Worm (Caenorhabditis elegans) whole organism, young adult: ENCODE data around the gene praf-3.
A peak's percentile ranks its signal among the peaks of the same experiment; 100 is the strongest.

Experiments
- C17E4.6 ChIP-seq: fragments of 200-800 bp; sonication (Bioruptor generic); IDR thresholded peaks from 2 replicates; pipeline ENCODE4 v1.3.6; 2022; ENCODE audit warnings: missing genetic modification reagents, missing genetic modification characterization, missing compliant biosample characterization
- D2030.7 ChIP-seq: fragments of 200-800 bp; sonication (Bioruptor generic); IDR thresholded peaks from 2 replicates; pipeline ENCODE4 v1.3.6; 2022; ENCODE audit warnings: missing genetic modification reagents, missing genetic modification characterization, missing compliant biosample characterization
- F37B4.10 ChIP-seq: fragments of 200-800 bp; sonication (Bioruptor generic); IDR thresholded peaks from 2 replicates; pipeline ENCODE4 v1.3.6; 2022; ENCODE audit warnings: missing genetic modification characterization, missing compliant biosample characterization
- F39B2.1 ChIP-seq: fragments of 200-800 bp; sonication (Bioruptor generic); IDR thresholded peaks from 2 replicates; pipeline ENCODE4 v1.3.6; 2022; ENCODE audit warnings: missing genetic modification reagents, missing genetic modification characterization, missing compliant biosample characterization
- K11D2.4 ChIP-seq: fragments of 200-800 bp; sonication (Bioruptor generic); IDR thresholded peaks from 2 replicates; pipeline ENCODE4 v1.3.6; 2022; ENCODE audit warnings: missing genetic modification reagents, missing genetic modification characterization, missing compliant biosample characterization
- K12H6.12 ChIP-seq: fragments of 200-800 bp; sonication (Bioruptor generic); optimal IDR thresholded peaks from 2 replicates; lab custom pipeline; 2018; ENCODE audit warnings: mild to moderate bottlenecking, missing genetic modification characterization, missing compliant biosample characterization
- T26A5.8 ChIP-seq: sonication (generic microtip); optimal IDR thresholded peaks from 2 replicates; lab custom pipeline; 2016; ENCODE audit warnings: missing genetic modification characterization, missing compliant biosample characterization
- ZK185.1 ChIP-seq: sonication (generic microtip); optimal IDR thresholded peaks from 2 replicates; lab custom pipeline; 2016; ENCODE audit warnings: mild to moderate bottlenecking, missing genetic modification characterization, missing compliant biosample characterization; ENCODE audit not compliant: poor library complexity, severe bottlenecking
- atf-7 ChIP-seq: sonication (generic microtip); optimal IDR thresholded peaks from 2 replicates; lab custom pipeline; 2017; ENCODE audit warnings: mild to moderate bottlenecking, missing genetic modification characterization, missing compliant biosample characterization
- athp-1 ChIP-seq: sonication (generic microtip); optimal IDR thresholded peaks from 2 replicates; lab custom pipeline; 2017; ENCODE audit warnings: mild to moderate bottlenecking, missing genetic modification characterization, missing compliant biosample characterization
- attf-5 ChIP-seq: fragments of 200-800 bp; sonication (Bioruptor generic); optimal IDR thresholded peaks from 2 replicates; lab custom pipeline; 2018; ENCODE audit warnings: mild to moderate bottlenecking, missing genetic modification characterization, missing compliant biosample characterization
- attf-6 ChIP-seq: fragments of 200-800 bp; sonication (Bioruptor generic); IDR thresholded peaks from 2 replicates; pipeline ENCODE4 v1.3.6; 2022; ENCODE audit warnings: missing genetic modification reagents, missing genetic modification characterization, missing compliant biosample characterization
- cebp-2 ChIP-seq: fragments of 200-800 bp; sonication (Bioruptor generic); IDR thresholded peaks from 2 replicates; pipeline ENCODE4 v1.3.6; 2022; ENCODE audit warnings: missing genetic modification characterization, missing compliant biosample characterization
- ceh-40 ChIP-seq: fragments of 200-800 bp; sonication (Bioruptor generic); IDR thresholded peaks from 2 replicates; pipeline ENCODE4 v1.3.6; 2022; ENCODE audit warnings: missing genetic modification characterization, missing compliant biosample characterization
- ceh-79 ChIP-seq: sonication (generic microtip); optimal IDR thresholded peaks from 2 replicates; lab custom pipeline; 2017; ENCODE audit warnings: mild to moderate bottlenecking, missing genetic modification characterization, missing compliant biosample characterization
- dpl-1 ChIP-seq: fragments of 150-350 bp; optimal IDR thresholded peaks from 2 replicates; lab custom pipeline; 2014; ENCODE audit warnings: missing biosample characterization, missing genetic modification reagents, missing genetic modification characterization
- egl-44 ChIP-seq: fragments of 200-800 bp; sonication (Bioruptor generic); IDR thresholded peaks from 2 replicates; pipeline ENCODE4 v1.3.6; 2022; ENCODE audit warnings: missing genetic modification reagents, missing genetic modification characterization, missing compliant biosample characterization
- egrh-3 ChIP-seq: fragments of 200-800 bp; sonication (Bioruptor generic); IDR thresholded peaks from 2 replicates; pipeline ENCODE4 v1.3.6; 2022; ENCODE audit warnings: missing genetic modification reagents, missing genetic modification characterization, missing compliant biosample characterization
- ekl-4 ChIP-seq: fragments of 200-800 bp; sonication (Bioruptor generic); IDR thresholded peaks from 2 replicates; pipeline ENCODE4 v1.3.6; 2022; ENCODE audit warnings: missing genetic modification reagents, missing genetic modification characterization, missing compliant biosample characterization
- ets-4 ChIP-seq: fragments of 200-800 bp; sonication (Bioruptor generic); optimal IDR thresholded peaks from 2 replicates; lab custom pipeline; 2018; ENCODE audit warnings: mild to moderate bottlenecking, missing genetic modification characterization, missing compliant biosample characterization
- him-1 ChIP-seq: sonication (generic microtip); optimal IDR thresholded peaks from 2 replicates; lab custom pipeline; 2016; ENCODE audit warnings: missing genotype, missing genetic modification reagents, missing genetic modification characterization, missing compliant biosample characterization
- hrde-1 ChIP-seq: sonication (generic microtip); optimal IDR thresholded peaks from 2 replicates; lab custom pipeline; 2016; ENCODE audit warnings: missing genetic modification characterization, mild to moderate bottlenecking, missing compliant biosample characterization, moderate library complexity, missing genotype, missing genetic modification reagents, borderline replicate concordance
- lin-26 ChIP-seq: fragments of 200-800 bp; sonication (Bioruptor generic); IDR thresholded peaks from 2 replicates; pipeline ENCODE4 v1.3.6; 2022; ENCODE audit warnings: missing genetic modification reagents, missing genetic modification characterization, missing compliant biosample characterization
- lin-35 ChIP-seq, 3 experiments: fragments of 150-350 bp in 2 of 3; sonication (generic microtip) in 1 of 3; optimal IDR thresholded peaks; 2 replicates each; lab custom pipeline; 2014 to 2018; ENCODE audit warnings: missing biosample characterization in 3 of 3, missing genetic modification characterization in 3 of 3, missing genetic modification reagents in 3 of 3
- lin-40 ChIP-seq: sonication (generic microtip); optimal IDR thresholded peaks from 2 replicates; lab custom pipeline; 2016; ENCODE audit warnings: missing genetic modification characterization, mild to moderate bottlenecking, missing compliant biosample characterization, missing genotype, missing genetic modification reagents
- mel-28 ChIP-seq: sonication (generic microtip); optimal IDR thresholded peaks from 2 replicates; lab custom pipeline; 2016; ENCODE audit warnings: borderline replicate concordance, mild to moderate bottlenecking, missing genetic modification characterization, missing compliant biosample characterization
- mxl-1 ChIP-seq: sonication (generic microtip); optimal IDR thresholded peaks from 2 replicates; lab custom pipeline; 2016; ENCODE audit warnings: missing genetic modification characterization, missing compliant biosample characterization
- nfyb-1 ChIP-seq: fragments of 200-800 bp; sonication (Bioruptor generic); IDR thresholded peaks from 2 replicates; pipeline ENCODE4 v1.3.6; 2022; ENCODE audit warnings: missing genetic modification reagents, missing genetic modification characterization, missing compliant biosample characterization
- nhr-120 ChIP-seq: fragments of 200-800 bp; sonication (Bioruptor generic); IDR thresholded peaks from 2 replicates; pipeline ENCODE4 v1.3.6; 2022; ENCODE audit warnings: missing genetic modification characterization, missing compliant biosample characterization
- pbrm-1 ChIP-seq: fragments of 200-800 bp; sonication (Bioruptor generic); IDR thresholded peaks from 2 replicates; pipeline ENCODE4 v1.3.6; 2022; ENCODE audit warnings: missing genetic modification reagents, missing genetic modification characterization, missing compliant biosample characterization
- pha-4 ChIP-seq: fragments of 150-350 bp; sonication (generic microtip); optimal IDR thresholded peaks from 2 replicates; lab custom pipeline; 2014; ENCODE audit warnings: missing biosample characterization, missing genetic modification reagents, missing genetic modification characterization
- rpc-1 ChIP-seq, 2 experiments: fragments of 150-350 bp in 1 of 2; sonication (generic microtip) in 1 of 2; optimal IDR thresholded peaks; 2 replicates each; lab custom pipeline; 2014 to 2018; ENCODE audit warnings: missing biosample characterization in 1 of 2, missing genetic modification characterization in 1 of 2, missing genetic modification reagents in 1 of 2, missing genotype in 1 of 2
- sdz-38 ChIP-seq: sonication (generic microtip); optimal IDR thresholded peaks from 2 replicates; lab custom pipeline; 2016; ENCODE audit warnings: missing genotype, missing genetic modification characterization, missing compliant biosample characterization
- snpc-1.1 ChIP-seq: sonication (generic microtip); optimal IDR thresholded peaks from 2 replicates; lab custom pipeline; 2017; ENCODE audit warnings: missing genetic modification characterization, mild to moderate bottlenecking, missing compliant biosample characterization, antibody characterized with exemption, moderate library complexity, missing genotype, missing genetic modification reagents; ENCODE audit not compliant: insufficient read depth
- tlf-1 ChIP-seq: fragments of 200-800 bp; sonication (Bioruptor generic); optimal IDR thresholded peaks from 2 replicates; lab custom pipeline; 2018; ENCODE audit warnings: mild to moderate bottlenecking, missing genetic modification characterization, missing compliant biosample characterization
- unc-62 ChIP-seq: fragments of 150-350 bp; optimal IDR thresholded peaks from 2 replicates; lab custom pipeline; 2014; ENCODE audit warnings: missing biosample characterization, missing genetic modification reagents, missing genetic modification characterization
- ztf-3 ChIP-seq: fragments of 200-800 bp; sonication (Bioruptor generic); optimal IDR thresholded peaks from 2 replicates; lab custom pipeline; 2018; ENCODE audit warnings: mild to moderate bottlenecking, missing genetic modification characterization, missing compliant biosample characterization

Gene praf-3

DNA sequence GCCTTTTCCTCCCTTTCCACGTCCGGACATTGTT, 46.0 kb upstream of the praf-3 start, which contains the start of gene his-31:
his-31 (minus strand) TSS at position 30 of the 34 bp plus-strand sequence.
- TF ChIP-seq T26A5.8: no peak
- TF ChIP-seq C17E4.6: no peak
- TF ChIP-seq ceh-79: no peak
- no peak for TF ChIP-seq ceh-40
- TF ChIP-seq ztf-3 (GFP tag; lab: Kevin White, UChicago): no peak
- TF ChIP-seq unc-62 (GFP tag; lab: Kevin White, UChicago): no peak
- TF ChIP-seq attf-5 (GFP tag; lab: Kevin White, UChicago): no peak
- no peak for TF ChIP-seq F37B4.10
- TF ChIP-seq rpc-1 (optimal IDR thresholded peaks at IDR 0.05; lab: Kevin White, UChicago): no peak
- TF ChIP-seq rpc-1 (tag; optimal IDR thresholded peaks at IDR 0.05; lab: Kevin White, UChicago): no peak
- no peak for TF ChIP-seq nfyb-1 (GFP tag; lab: Robert Waterston, UW)
- TF ChIP-seq sdz-38 (tag; lab: Kevin White, UChicago): no peak
- TF ChIP-seq K12H6.12: no peak
- TF ChIP-seq snpc-1.1 (tag; lab: Kevin White, UChicago): no peak
- TF ChIP-seq hrde-1: no peak
- no peak for TF ChIP-seq K11D2.4 (GFP tag; lab: Robert Waterston, UW)
- TF ChIP-seq nhr-120 (GFP tag; lab: Robert Waterston, UW): no peak
- no peak for TF ChIP-seq attf-6 (GFP tag; lab: Robert Waterston, UW)
- no peak for TF ChIP-seq athp-1 (tag; lab: Kevin White, UChicago)

DNA sequence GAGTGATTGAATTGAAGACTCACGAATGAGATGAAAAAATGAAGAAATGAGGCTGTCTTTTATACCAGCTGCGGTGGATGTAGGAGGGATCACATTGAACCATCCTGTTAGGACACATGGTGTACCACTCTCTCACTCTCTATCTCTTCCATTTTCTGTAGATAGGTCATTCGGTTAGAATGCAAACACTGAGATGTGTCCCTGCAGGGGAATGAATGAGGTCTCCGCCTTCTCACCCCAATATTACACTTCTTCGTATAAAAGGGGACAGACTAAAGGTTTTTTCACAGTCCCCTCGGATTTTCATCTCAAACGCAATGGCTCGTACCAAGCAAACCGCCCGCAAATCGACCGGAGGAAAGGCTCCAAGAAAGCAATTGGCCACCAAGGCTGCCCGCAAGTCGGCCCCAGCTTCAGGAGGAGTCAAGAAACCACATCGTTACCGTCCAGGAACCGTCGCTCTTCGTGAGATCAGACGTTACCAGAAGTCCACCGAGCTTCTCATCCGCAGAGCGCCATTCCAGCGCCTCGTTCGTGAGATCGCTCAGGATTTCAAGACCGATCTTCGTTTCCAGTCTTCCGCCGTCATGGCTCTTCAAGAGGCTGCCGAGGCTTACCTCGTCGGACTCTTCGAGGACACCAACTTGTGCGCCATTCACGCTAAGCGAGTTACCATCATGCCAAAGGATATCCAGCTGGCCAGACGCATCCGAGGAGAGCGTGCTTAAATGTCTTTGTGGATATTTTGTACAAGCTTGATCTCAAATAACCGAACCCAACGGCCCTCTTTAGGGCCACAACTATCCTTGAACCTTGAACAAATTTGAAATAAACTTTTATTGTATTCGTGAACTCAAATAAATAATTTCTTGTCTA, 45.6 kb upstream of the praf-3 start, which contains the start of gene his-32:
his-32 (plus strand) TSS at position 318 of the 876 bp plus-strand sequence.
- TF ChIP-seq pbrm-1 (GFP tag; lab: Robert Waterston, UW): peak; percentile 44; the same call in 1 of the 2 replicates
- peak; percentile 37; the same call in 1 of the 2 replicates for TF ChIP-seq ekl-4
- peak; percentile 49; the same call in 1 of the 2 replicates for TF ChIP-seq egrh-3
- TF ChIP-seq ZK185.1 (tag; lab: Kevin White, UChicago): no peak
- TF ChIP-seq F39B2.1 (GFP tag; lab: Robert Waterston, UW): peak; percentile 63; the same call in 1 of the 2 replicates
- TF ChIP-seq, all 124 proteins: peak for 4

DNA sequence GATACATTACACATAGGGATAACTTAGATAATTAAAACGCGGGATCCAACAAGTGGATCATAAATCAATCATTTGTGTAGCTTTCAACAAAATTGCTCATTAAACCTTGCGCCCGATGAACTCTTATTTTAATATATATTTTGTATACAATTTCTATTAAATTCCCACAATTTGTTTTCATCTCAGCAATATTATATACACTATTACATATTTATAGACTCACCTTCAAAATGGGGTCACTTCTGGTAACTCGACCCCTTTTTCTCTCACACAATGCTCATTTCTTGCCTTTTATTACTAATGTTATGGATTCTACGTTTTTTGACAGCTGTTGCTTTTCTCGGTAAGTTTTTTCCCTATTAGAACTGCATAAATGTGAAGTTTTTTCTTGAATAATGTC, 40.1 kb upstream of the praf-3 start, which contains the start of gene lgc-6:
lgc-6 (plus strand) TSS at position 301 of the 400 bp plus-strand sequence.
- no peak for TF ChIP-seq dpl-1 (GFP tag; lab: Kevin White, UChicago)
- TF ChIP-seq ets-4 (GFP tag; lab: Kevin White, UChicago): no peak
- TF ChIP-seq mel-28 (tag; lab: Kevin White, UChicago): no peak
- no peak for TF ChIP-seq him-1 (tag; lab: Kevin White, UChicago)
- no peak for TF ChIP-seq lin-35 (GFP tag; optimal IDR thresholded peaks at IDR 0.05; lab: Kevin White, UChicago)
- no peak for TF ChIP-seq mxl-1 (tag; lab: Kevin White, UChicago)
- TF ChIP-seq D2030.7 (GFP tag; lab: Robert Waterston, UW): no peak
- no peak for TF ChIP-seq pha-4
- TF ChIP-seq atf-7 (tag; lab: Kevin White, UChicago): no peak
- no peak for TF ChIP-seq cebp-2 (GFP tag; lab: Robert Waterston, UW)
- no peak for TF ChIP-seq egl-44
- TF ChIP-seq lin-26 (GFP tag; lab: Robert Waterston, UW): no peak
- TF ChIP-seq lin-40 (tag; lab: Kevin White, UChicago): no peak
- no peak for TF ChIP-seq tlf-1 (GFP tag; lab: Kevin White, UChicago)
